Worm (Caenorhabditis elegans): Measurements from ENCODE around the gene acbp-5.

DNA sequence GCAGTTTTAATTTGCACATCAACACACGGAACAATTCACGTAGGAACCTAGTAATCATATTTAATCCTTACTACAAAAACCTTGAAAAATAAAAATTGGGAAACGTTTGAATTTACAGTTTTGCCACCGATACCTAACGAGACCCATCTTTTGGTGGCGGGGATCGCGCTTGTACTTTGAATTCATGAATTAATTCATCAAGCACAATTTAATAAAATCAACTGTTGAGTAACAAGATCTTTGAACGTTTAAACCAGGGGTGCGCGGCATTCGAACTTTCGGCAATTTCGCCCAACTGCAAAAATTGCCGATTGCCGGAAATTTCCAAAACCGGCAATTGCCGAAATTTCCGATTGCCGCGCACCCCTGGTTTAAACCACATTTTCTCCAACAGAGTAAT is 15.2 kb upstream of the acbp-5 start:
- TF ChIP-seq tbx-2 (tag; optimal IDR thresholded peaks at IDR 0.05) (no peak), sox-4 (tag; optimal IDR thresholded peaks at IDR 0.05) (no peak), fkh-10 (GFP tag; optimal IDR thresholded peaks at IDR 0.05) (no peak), unc-62 (GFP tag; optimal IDR thresholded peaks at IDR 0.05) (no peak), hlh-17 (GFP tag; optimal IDR thresholded peaks at IDR 0.05; ENCODE audit: borderline replicate concordance) (no peak), snpc-4 (tag; optimal IDR thresholded peaks at IDR 0.05) (no peak), nhr-84 (tag; optimal IDR thresholded peaks at IDR 0.05) (no peak), nhr-12 (tag; optimal IDR thresholded peaks at IDR 0.05) (no peak), grh-1 (GFP tag; IDR thresholded peaks at IDR 0.05) (no peak), lsy-2 (tag; optimal IDR thresholded peaks at IDR 0.05) (no peak)

Data from whole organism, L1 larva.